Fruit fly (Drosophila melanogaster) whole organism, pupa: ENCODE results near the gene rtp.

ENCODE experiments used
- CG10348 ChIP-seq: fragments of 200-800 bp; sonication (Bioruptor generic); IDR thresholded peaks from 2 replicates; pipeline ENCODE4 v1.3.6; 2022; ENCODE audit warnings: missing biosample characterization, missing genetic modification characterization
- CG12605 ChIP-seq: fragments of 200-800 bp; sonication (Bioruptor generic); IDR thresholded peaks from 2 replicates; pipeline ENCODE4 v1.3.6; 2022; ENCODE audit warnings: missing biosample characterization, missing genetic modification characterization
- CG13204 ChIP-seq: fragments of 200-800 bp; sonication (Bioruptor generic); optimal IDR thresholded peaks from 2 replicates; lab custom pipeline; 2018; ENCODE audit warnings: missing biosample characterization, mild to moderate bottlenecking, missing genetic modification characterization, moderate library complexity
- CG14655 ChIP-seq: fragments of 200-800 bp; sonication (Bioruptor generic); optimal IDR thresholded peaks from 3 replicates; lab custom pipeline; 2017; ENCODE audit warnings: mild to moderate bottlenecking, missing biosample characterization, missing genetic modification reagents, missing genetic modification characterization
- CG15710 ChIP-seq: fragments of 200-800 bp; sonication (Bioruptor generic); optimal IDR thresholded peaks from 2 replicates; lab custom pipeline; 2018; ENCODE audit warnings: missing biosample characterization, mild to moderate bottlenecking, missing genetic modification characterization, moderate library complexity
- CG17806 ChIP-seq: fragments of 200-800 bp; sonication (Bioruptor generic); optimal IDR thresholded peaks from 2 replicates; lab custom pipeline; 2018; ENCODE audit warnings: missing biosample characterization, mild to moderate bottlenecking, missing genetic modification characterization, moderate library complexity
- CG32121 ChIP-seq: fragments of 200-800 bp; sonication (Bioruptor generic); IDR thresholded peaks from 2 replicates; pipeline ENCODE4 v1.3.6; 2022; ENCODE audit warnings: missing biosample characterization, missing genetic modification characterization
- CG34367 ChIP-seq: fragments of 200-800 bp; sonication (Bioruptor generic); optimal IDR thresholded peaks from 2 replicates; lab custom pipeline; 2018; ENCODE audit warnings: missing biosample characterization, mild to moderate bottlenecking, missing genetic modification characterization
- CG4496 ChIP-seq: fragments of 200-800 bp; sonication (Bioruptor generic); IDR thresholded peaks from 3 replicates; pipeline ENCODE4 v1.3.6; 2022; ENCODE audit warnings: missing biosample characterization, missing genetic modification characterization
- CG8159 ChIP-seq: fragments of 200-800 bp; sonication (Bioruptor generic); optimal IDR thresholded peaks from 3 replicates; lab custom pipeline; 2018; ENCODE audit warnings: missing biosample characterization, mild to moderate bottlenecking, missing genetic modification characterization, moderate library complexity
- CG8301 ChIP-seq: fragments of 200-800 bp; sonication (Bioruptor generic); optimal IDR thresholded peaks from 2 replicates; lab custom pipeline; 2018; ENCODE audit warnings: missing biosample characterization, mild to moderate bottlenecking, missing genetic modification characterization
- CG9948 ChIP-seq: fragments of 200-800 bp; sonication (Bioruptor generic); optimal IDR thresholded peaks from 2 replicates; lab custom pipeline; 2018; ENCODE audit warnings: missing biosample characterization, mild to moderate bottlenecking, missing genetic modification characterization, moderate library complexity
- D1 ChIP-seq: fragments of 200-800 bp; sonication (Bioruptor generic); optimal IDR thresholded peaks from 2 replicates; lab custom pipeline; 2018; ENCODE audit warnings: missing biosample characterization, mild to moderate bottlenecking, missing genetic modification characterization, moderate library complexity
- EcR ChIP-seq: fragments of 200-800 bp; sonication (Bioruptor generic); optimal IDR thresholded peaks from 3 replicates; lab custom pipeline; 2019; ENCODE audit warnings: missing biosample characterization, missing genetic modification characterization, mild to moderate bottlenecking, moderate library complexity, missing genetic modification reagents
- Ets98B ChIP-seq: fragments of 200-800 bp; sonication (Bioruptor generic); IDR thresholded peaks from 2 replicates; pipeline ENCODE4 v1.3.6; 2022; ENCODE audit warnings: missing biosample characterization, missing genetic modification characterization
- Pif1A ChIP-seq: fragments of 200-800 bp; sonication (Bioruptor generic); optimal IDR thresholded peaks from 3 replicates; lab custom pipeline; 2016; ENCODE audit warnings: missing biosample characterization, missing genetic modification characterization
- Pif1B ChIP-seq: fragments of 200-800 bp; sonication (Bioruptor generic); optimal IDR thresholded peaks from 3 replicates; lab custom pipeline; 2016; ENCODE audit warnings: missing biosample characterization, missing genetic modification characterization
- Snoo ChIP-seq: fragments of 200-800 bp; sonication (Bioruptor generic); optimal IDR thresholded peaks from 3 replicates; lab custom pipeline; 2017; ENCODE audit warnings: missing biosample characterization, mild to moderate bottlenecking, missing genetic modification characterization, inconsistent platforms
- fd96Ca ChIP-seq: fragments of 200-800 bp; sonication (Bioruptor generic); IDR thresholded peaks from 3 replicates; pipeline ENCODE4 v1.3.6; 2022; ENCODE audit warnings: missing biosample characterization, missing genetic modification characterization
- gl ChIP-seq: fragments of 200-800 bp; sonication (Bioruptor generic); optimal IDR thresholded peaks from 2 replicates; lab custom pipeline; 2018; ENCODE audit warnings: missing biosample characterization, mild to moderate bottlenecking, missing genetic modification characterization

Gene rtp

dm6 chr3R:5280380-5280779, 43.3 kb upstream of the rtp start:
- TF ChIP-seq CG13204 (GFP tag; lab: Kevin White, UChicago) = no peak
- no peak for TF ChIP-seq CG9948 (tag; lab: Kevin White, UChicago)
- no peak for TF ChIP-seq CG17806
- TF ChIP-seq gl (tag; lab: Kevin White, UChicago) = no peak

dm6 chr3R:5279609-5280164, 42.6 kb upstream of the rtp start:
- TF ChIP-seq Pif1B (GFP tag; lab: Kevin White, UChicago) (no peak), CG4496 (GFP tag; lab: Robert Waterston, UW) (0 out of 3 replicates have a peak, but pooled peaks have one; percentile 32)

dm6 chr3R:5278627-5279026, 41.5 kb upstream of the rtp start:
- TF ChIP-seq D1 (tag; lab: Kevin White, UChicago) (no peak), CG10348 (GFP tag; lab: Robert Waterston, UW) (no peak), CG9948 (tag; lab: Kevin White, UChicago) (no peak), gl (tag; lab: Kevin White, UChicago) (no peak), Snoo (tag; lab: Kevin White, UChicago) (no peak), Pif1B (GFP tag; lab: Kevin White, UChicago) (no peak), fd96Ca (GFP tag; lab: Robert Waterston, UW) (no peak), CG12605 (no peak), CG4496 (GFP tag; lab: Robert Waterston, UW) (no peak)

- TF ChIP-seq gl (tag; lab: Kevin White, UChicago) (no peak), CG8301 (tag; lab: Kevin White, UChicago) (no peak)
Observed at dm6 chr3R:5277735-5278134, 40.6 kb upstream of the rtp start, which contains the start of gene CG31538. CG31538 (minus strand) TSS chr3R:5277835.

- TF ChIP-seq gl (tag; lab: Kevin White, UChicago) (no peak), CG34367 (tag; lab: Kevin White, UChicago) (peak; percentile 1), CG13204 (GFP tag; lab: Kevin White, UChicago) (no peak), D1 (tag; lab: Kevin White, UChicago) (peak; percentile 8), CG14655 (GFP tag; lab: Kevin White, UChicago) (no peak), CG10348 (GFP tag; lab: Robert Waterston, UW) (no peak), Ets98B (GFP tag; lab: Robert Waterston, UW) (peak; percentile 65), CG4496 (GFP tag; lab: Robert Waterston, UW) (peak; percentile 70; the same call in 2 of the 3 replicates), Pif1A (peak; percentile 4), CG12605 (peak; percentile 17; the same call in 1 of the 2 replicates), CG15710 (tag; lab: Kevin White, UChicago) (peak; percentile 13), CG32121 (peak; percentile 54; the same call in 1 of the 2 replicates)
Observed at dm6 chr3R:5270806-5271205, 33.7 kb upstream of the rtp start.

- TF ChIP-seq CG17806 (no peak), CG14655 (GFP tag; lab: Kevin White, UChicago) (no peak)
Observed at dm6 chr3R:5268495-5268894, 31.4 kb upstream of the rtp start.

- TF ChIP-seq CG32121 = no peak
Observed at dm6 chr3R:5266282-5266681, 29.2 kb upstream of the rtp start.

dm6 chr3R:5264251-5265098, 27.4 kb upstream of the rtp start:
- TF ChIP-seq CG32121 (no peak), Pif1B (GFP tag; lab: Kevin White, UChicago) (peak; percentile 52), Ets98B (GFP tag; lab: Robert Waterston, UW) (no peak; the same call in 1 of the 2 replicates), fd96Ca (GFP tag; lab: Robert Waterston, UW) (no peak), CG8301 (tag; lab: Kevin White, UChicago) (peak; percentile 53), CG12605 (peak; percentile 26; the same call in 1 of the 2 replicates), CG8159 (tag; lab: Kevin White, UChicago) (peak; percentile 70), CG34367 (tag; lab: Kevin White, UChicago) (peak; percentile 50), gl (tag; lab: Kevin White, UChicago) (peak; percentile 38), CG15710 (tag; lab: Kevin White, UChicago) (peak; percentile 53), CG17806 (peak; percentile 33), EcR (GFP tag; lab: Kevin White, UChicago) (no peak), CG13204 (GFP tag; lab: Kevin White, UChicago) (no peak), Snoo (tag; lab: Kevin White, UChicago) (peak; percentile 54), Pif1A (peak; percentile 29), CG4496 (GFP tag; lab: Robert Waterston, UW) (peak; percentile 44; the same call in 1 of the 3 replicates), D1 (tag; lab: Kevin White, UChicago) (no peak), CG14655 (GFP tag; lab: Kevin White, UChicago) (peak; percentile 64), CG9948 (tag; lab: Kevin White, UChicago) (peak; percentile 44)
- TF ChIP-seq, all 21 proteins: peak for 13
